Fruit fly (Drosophila melanogaster) whole organism, pupa: Measurements from ENCODE around the gene CG32365.

Experiments used
- CG10348 ChIP-seq: fragments of 200-800 bp; sonication (Bioruptor generic); IDR thresholded peaks from 2 replicates; pipeline ENCODE4 v1.3.6; 2022; ENCODE audit warnings: missing biosample characterization, missing genetic modification characterization
- CG12605 ChIP-seq: fragments of 200-800 bp; sonication (Bioruptor generic); IDR thresholded peaks from 2 replicates; pipeline ENCODE4 v1.3.6; 2022; ENCODE audit warnings: missing biosample characterization, missing genetic modification characterization
- CG13204 ChIP-seq: fragments of 200-800 bp; sonication (Bioruptor generic); optimal IDR thresholded peaks from 2 replicates; lab custom pipeline; 2018; ENCODE audit warnings: missing biosample characterization, mild to moderate bottlenecking, missing genetic modification characterization, moderate library complexity
- CG14655 ChIP-seq: fragments of 200-800 bp; sonication (Bioruptor generic); optimal IDR thresholded peaks from 3 replicates; lab custom pipeline; 2017; ENCODE audit warnings: mild to moderate bottlenecking, missing biosample characterization, missing genetic modification reagents, missing genetic modification characterization
- CG15710 ChIP-seq: fragments of 200-800 bp; sonication (Bioruptor generic); optimal IDR thresholded peaks from 2 replicates; lab custom pipeline; 2018; ENCODE audit warnings: missing biosample characterization, mild to moderate bottlenecking, missing genetic modification characterization, moderate library complexity
- CG17806 ChIP-seq: fragments of 200-800 bp; sonication (Bioruptor generic); optimal IDR thresholded peaks from 2 replicates; lab custom pipeline; 2018; ENCODE audit warnings: missing biosample characterization, mild to moderate bottlenecking, missing genetic modification characterization, moderate library complexity
- CG32121 ChIP-seq: fragments of 200-800 bp; sonication (Bioruptor generic); IDR thresholded peaks from 2 replicates; pipeline ENCODE4 v1.3.6; 2022; ENCODE audit warnings: missing biosample characterization, missing genetic modification characterization
- CG34367 ChIP-seq: fragments of 200-800 bp; sonication (Bioruptor generic); optimal IDR thresholded peaks from 2 replicates; lab custom pipeline; 2018; ENCODE audit warnings: missing biosample characterization, mild to moderate bottlenecking, missing genetic modification characterization
- CG4496 ChIP-seq: fragments of 200-800 bp; sonication (Bioruptor generic); IDR thresholded peaks from 3 replicates; pipeline ENCODE4 v1.3.6; 2022; ENCODE audit warnings: missing biosample characterization, missing genetic modification characterization
- CG8159 ChIP-seq: fragments of 200-800 bp; sonication (Bioruptor generic); optimal IDR thresholded peaks from 3 replicates; lab custom pipeline; 2018; ENCODE audit warnings: missing biosample characterization, mild to moderate bottlenecking, missing genetic modification characterization, moderate library complexity
- CG8301 ChIP-seq: fragments of 200-800 bp; sonication (Bioruptor generic); optimal IDR thresholded peaks from 2 replicates; lab custom pipeline; 2018; ENCODE audit warnings: missing biosample characterization, mild to moderate bottlenecking, missing genetic modification characterization
- CG9948 ChIP-seq: fragments of 200-800 bp; sonication (Bioruptor generic); optimal IDR thresholded peaks from 2 replicates; lab custom pipeline; 2018; ENCODE audit warnings: missing biosample characterization, mild to moderate bottlenecking, missing genetic modification characterization, moderate library complexity
- D1 ChIP-seq: fragments of 200-800 bp; sonication (Bioruptor generic); optimal IDR thresholded peaks from 2 replicates; lab custom pipeline; 2018; ENCODE audit warnings: missing biosample characterization, mild to moderate bottlenecking, missing genetic modification characterization, moderate library complexity
- EcR ChIP-seq: fragments of 200-800 bp; sonication (Bioruptor generic); optimal IDR thresholded peaks from 3 replicates; lab custom pipeline; 2019; ENCODE audit warnings: missing biosample characterization, missing genetic modification characterization, mild to moderate bottlenecking, moderate library complexity, missing genetic modification reagents
- Ets98B ChIP-seq: fragments of 200-800 bp; sonication (Bioruptor generic); IDR thresholded peaks from 2 replicates; pipeline ENCODE4 v1.3.6; 2022; ENCODE audit warnings: missing biosample characterization, missing genetic modification characterization
- Pif1A ChIP-seq: fragments of 200-800 bp; sonication (Bioruptor generic); optimal IDR thresholded peaks from 3 replicates; lab custom pipeline; 2016; ENCODE audit warnings: missing biosample characterization, missing genetic modification characterization
- Pif1B ChIP-seq: fragments of 200-800 bp; sonication (Bioruptor generic); optimal IDR thresholded peaks from 3 replicates; lab custom pipeline; 2016; ENCODE audit warnings: missing biosample characterization, missing genetic modification characterization
- Snoo ChIP-seq: fragments of 200-800 bp; sonication (Bioruptor generic); optimal IDR thresholded peaks from 3 replicates; lab custom pipeline; 2017; ENCODE audit warnings: missing biosample characterization, mild to moderate bottlenecking, missing genetic modification characterization, inconsistent platforms
- fd96Ca ChIP-seq: fragments of 200-800 bp; sonication (Bioruptor generic); IDR thresholded peaks from 3 replicates; pipeline ENCODE4 v1.3.6; 2022; ENCODE audit warnings: missing biosample characterization, missing genetic modification characterization
- gl ChIP-seq: fragments of 200-800 bp; sonication (Bioruptor generic); optimal IDR thresholded peaks from 2 replicates; lab custom pipeline; 2018; ENCODE audit warnings: missing biosample characterization, mild to moderate bottlenecking, missing genetic modification characterization
- rn ChIP-seq: fragments of 200-800 bp; sonication (Bioruptor generic); IDR thresholded peaks from 2 replicates; pipeline ENCODE4 v1.3.6; 2022; ENCODE audit warnings: missing biosample characterization, missing genetic modification characterization

CG32365 gene

dm6 chr3L:7827841-7828501 is 40.9 kb upstream of the CG32365 start:
- TF ChIP-seq Snoo (tag; lab: Kevin White, UChicago), result no peak
- no peak for TF ChIP-seq gl
- TF ChIP-seq CG8301 (tag; lab: Kevin White, UChicago), result no peak
- TF ChIP-seq Pif1B (GFP tag; lab: Kevin White, UChicago), result peak; percentile 20
- 0 out of 2 replicates have a peak, but pooled peaks have one; percentile 5 for TF ChIP-seq rn (GFP tag; lab: Robert Waterston, UW)
- TF ChIP-seq CG10348 (GFP tag; lab: Robert Waterston, UW), result no peak
- TF ChIP-seq Ets98B, result peak; percentile 54; the same call in 1 of the 2 replicates
- no peak for TF ChIP-seq CG8159
- no peak for TF ChIP-seq CG14655 (GFP tag; lab: Kevin White, UChicago)
- TF ChIP-seq fd96Ca (GFP tag; lab: Robert Waterston, UW), result 0 out of 3 replicates have a peak, but pooled peaks have one; percentile 19
- TF ChIP-seq CG9948 (tag; lab: Kevin White, UChicago), result no peak
- TF ChIP-seq CG32121 (GFP tag; lab: Robert Waterston, UW), result peak; percentile 25; the same call in 1 of the 2 replicates
- no peak for TF ChIP-seq Pif1A (GFP tag; lab: Kevin White, UChicago)
- peak; percentile 1 for TF ChIP-seq CG13204 (GFP tag; lab: Kevin White, UChicago)
- no peak for TF ChIP-seq CG34367 (tag; lab: Kevin White, UChicago)
- peak; percentile 67; the same call in 2 of the 3 replicates for TF ChIP-seq CG4496 (GFP tag; lab: Robert Waterston, UW)
- no peak for TF ChIP-seq CG15710 (tag; lab: Kevin White, UChicago)
- TF ChIP-seq D1 (tag; lab: Kevin White, UChicago), result no peak
- peak; percentile 50; the same call in 1 of the 2 replicates for TF ChIP-seq CG12605 (GFP tag; lab: Robert Waterston, UW)
- no peak for TF ChIP-seq EcR
- TF ChIP-seq, all 21 proteins: peak for 8

DNA sequence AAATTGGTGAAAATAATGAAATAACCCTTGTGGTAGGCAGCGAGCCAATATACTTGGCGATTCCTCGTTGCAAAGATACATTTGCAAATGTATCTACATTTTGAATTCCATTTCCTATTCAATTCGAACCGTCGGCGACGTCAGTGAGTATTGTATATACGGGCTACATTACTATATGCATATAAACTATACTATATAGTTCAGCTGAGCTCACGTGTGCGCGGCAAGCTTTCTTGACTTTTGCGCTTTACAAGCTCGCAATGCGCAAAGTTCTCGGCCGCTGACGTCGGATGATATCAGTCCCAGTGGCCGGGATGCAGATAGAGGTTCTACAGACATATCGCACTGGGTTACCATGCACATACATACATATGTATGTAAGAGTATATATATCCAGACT is 39.2 kb upstream of the CG32365 start:
- TF ChIP-seq EcR, result no peak
- TF ChIP-seq Ets98B, result no peak
- TF ChIP-seq D1 (tag; lab: Kevin White, UChicago), result no peak
- no peak for TF ChIP-seq Snoo (tag; lab: Kevin White, UChicago)
- TF ChIP-seq CG4496 (GFP tag; lab: Robert Waterston, UW), result no peak
- no peak for TF ChIP-seq CG14655 (GFP tag; lab: Kevin White, UChicago)
- TF ChIP-seq rn (GFP tag; lab: Robert Waterston, UW), result no peak
- no peak for TF ChIP-seq CG8159
- TF ChIP-seq CG32121 (GFP tag; lab: Robert Waterston, UW), result no peak
- no peak for TF ChIP-seq CG17806 (tag; lab: Kevin White, UChicago)
- TF ChIP-seq fd96Ca (GFP tag; lab: Robert Waterston, UW), result no peak
- no peak for TF ChIP-seq CG34367 (tag; lab: Kevin White, UChicago)
- TF ChIP-seq Pif1A (GFP tag; lab: Kevin White, UChicago), result no peak

DNA sequence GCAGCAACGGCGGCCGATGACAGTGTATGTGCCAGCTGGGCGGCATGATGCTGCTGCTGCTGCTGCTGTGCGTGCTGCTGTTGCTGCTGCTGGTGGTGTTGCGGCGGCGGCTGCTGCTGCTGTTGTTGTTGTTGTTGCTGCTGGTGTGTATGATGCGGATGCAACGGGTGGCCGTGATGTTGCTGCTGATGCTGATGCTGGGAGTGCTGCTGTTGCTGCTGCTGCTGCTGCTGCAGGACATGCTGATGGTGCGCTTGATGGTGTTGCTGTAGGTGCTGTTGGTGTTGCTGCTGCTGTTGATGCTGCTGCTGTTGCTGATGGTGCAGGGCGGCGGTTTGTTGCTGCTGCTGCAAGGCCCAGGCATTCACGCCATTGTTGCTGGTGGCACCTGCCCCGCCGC is 38.0 kb upstream of the CG32365 start:
- no peak for TF ChIP-seq Snoo (tag; lab: Kevin White, UChicago)
- TF ChIP-seq CG8301 (tag; lab: Kevin White, UChicago), result no peak
- TF ChIP-seq EcR, result no peak
- TF ChIP-seq gl, result no peak
- TF ChIP-seq CG10348 (GFP tag; lab: Robert Waterston, UW), result no peak
- no peak for TF ChIP-seq D1 (tag; lab: Kevin White, UChicago)
- no peak for TF ChIP-seq CG15710 (tag; lab: Kevin White, UChicago)
- TF ChIP-seq CG34367 (tag; lab: Kevin White, UChicago), result no peak
- no peak for TF ChIP-seq CG13204 (GFP tag; lab: Kevin White, UChicago)
- no peak for TF ChIP-seq rn (GFP tag; lab: Robert Waterston, UW)
- no peak for TF ChIP-seq CG4496 (GFP tag; lab: Robert Waterston, UW)
- no peak for TF ChIP-seq fd96Ca (GFP tag; lab: Robert Waterston, UW)
- no peak for TF ChIP-seq Ets98B
- no peak for TF ChIP-seq CG17806 (tag; lab: Kevin White, UChicago)
- TF ChIP-seq CG9948 (tag; lab: Kevin White, UChicago), result no peak
- no peak for TF ChIP-seq Pif1B (GFP tag; lab: Kevin White, UChicago)
- no peak for TF ChIP-seq CG12605 (GFP tag; lab: Robert Waterston, UW)
- no peak for TF ChIP-seq Pif1A (GFP tag; lab: Kevin White, UChicago)
- no peak for TF ChIP-seq CG32121 (GFP tag; lab: Robert Waterston, UW)
- no peak for TF ChIP-seq CG8159

dm6 chr3L:7831891-7832290 is 37.0 kb upstream of the CG32365 start:
- TF ChIP-seq gl, result no peak
- no peak for TF ChIP-seq D1 (tag; lab: Kevin White, UChicago)
- TF ChIP-seq Pif1A (GFP tag; lab: Kevin White, UChicago), result no peak
- no peak for TF ChIP-seq CG13204 (GFP tag; lab: Kevin White, UChicago)

- TF ChIP-seq CG10348 (GFP tag; lab: Robert Waterston, UW) (no peak), CG9948 (tag; lab: Kevin White, UChicago) (no peak), CG12605 (GFP tag; lab: Robert Waterston, UW) (no peak), CG8301 (tag; lab: Kevin White, UChicago) (no peak), CG13204 (GFP tag; lab: Kevin White, UChicago) (no peak), CG14655 (GFP tag; lab: Kevin White, UChicago) (peak; percentile 25)
Measured at dm6 chr3L:7833278-7833677, 35.6 kb upstream of the CG32365 start.
